Fruit fly (Drosophila melanogaster) whole organism, embryonic: ENCODE measurements around the gene CG17239.

ENCODE experiments used
- Ada2b ChIP-seq: fragments of 200-800 bp; sonication (Bioruptor generic); IDR thresholded peaks from 2 replicates; pipeline ENCODE4 v1.3.6; 2022; ENCODE audit warnings: missing biosample characterization, missing genetic modification characterization
- BEAF-32 ChIP-seq: fragments of 200-800 bp; sonication (Bioruptor generic); optimal IDR thresholded peaks from 3 replicates; lab custom pipeline; 2017; ENCODE audit warnings: missing biosample characterization, missing genetic modification characterization, mild to moderate bottlenecking, moderate library complexity, missing genetic modification reagents
- CG10979 ChIP-seq: fragments of 200-800 bp; sonication (Bioruptor generic); optimal IDR thresholded peaks from 2 replicates; lab custom pipeline; 2018; ENCODE audit warnings: missing biosample characterization, mild to moderate bottlenecking, missing genetic modification characterization, moderate library complexity
- CG11247 ChIP-seq: fragments of 200-800 bp; sonication (Bioruptor generic); IDR thresholded peaks from 2 replicates; pipeline ENCODE4 v1.3.6; 2022; ENCODE audit warnings: missing biosample characterization, missing genetic modification characterization
- CG12236 ChIP-seq: fragments of 200-800 bp; sonication (Bioruptor generic); optimal IDR thresholded peaks from 2 replicates; lab custom pipeline; 2016; ENCODE audit warnings: missing biosample characterization, missing genetic modification characterization
- CG12391 ChIP-seq: fragments of 200-800 bp; sonication (Bioruptor generic); optimal IDR thresholded peaks from 3 replicates; lab custom pipeline; 2018; ENCODE audit warnings: missing biosample characterization, mild to moderate bottlenecking, missing genetic modification characterization, moderate library complexity
- CG13287 ChIP-seq: fragments of 200-800 bp; sonication (Bioruptor generic); IDR thresholded peaks from 2 replicates; pipeline ENCODE4 v1.3.6; 2022; ENCODE audit warnings: missing biosample characterization, missing genetic modification characterization; ENCODE audit not compliant: partially characterized antibody
- CG17612 ChIP-seq: fragments of 200-800 bp; sonication (Bioruptor generic); IDR thresholded peaks from 2 replicates; pipeline ENCODE4 v1.3.6; 2022; ENCODE audit warnings: missing biosample characterization, missing genetic modification characterization
- CG2199 ChIP-seq: fragments of 200-800 bp; sonication (Bioruptor generic); IDR thresholded peaks from 3 replicates; pipeline ENCODE4 v1.3.6; 2022; ENCODE audit warnings: missing biosample characterization, missing genetic modification characterization
- CG2712 ChIP-seq: fragments of 200-800 bp; optimal IDR thresholded peaks from 3 replicates; lab custom pipeline; 2019; ENCODE audit warnings: missing biosample characterization, mild to moderate bottlenecking, missing genetic modification characterization, moderate library complexity
- CG31365 ChIP-seq: fragments of 200-800 bp; sonication (Bioruptor generic); optimal IDR thresholded peaks from 2 replicates; lab custom pipeline; 2018; ENCODE audit warnings: missing biosample characterization, mild to moderate bottlenecking, missing genetic modification characterization
- CG33213 ChIP-seq: fragments of 200-800 bp; sonication (Bioruptor generic); optimal IDR thresholded peaks from 3 replicates; lab custom pipeline; 2016; ENCODE audit warnings: missing biosample characterization, missing genetic modification characterization
- CG42726 ChIP-seq: fragments of 200-800 bp; sonication (Bioruptor generic); IDR thresholded peaks from 2 replicates; pipeline ENCODE4 v1.3.6; 2022; ENCODE audit warnings: missing biosample characterization, missing genetic modification characterization; ENCODE audit not compliant: partially characterized antibody
- CG4617 ChIP-seq: fragments of 200-800 bp; sonication (Bioruptor generic); optimal IDR thresholded peaks from 3 replicates; lab custom pipeline; 2016; ENCODE audit warnings: missing biosample characterization, missing genetic modification characterization, borderline replicate concordance
- CG7271 ChIP-seq: fragments of 200-800 bp; sonication (Bioruptor generic); optimal IDR thresholded peaks from 2 replicates; lab custom pipeline; 2018; ENCODE audit warnings: missing biosample characterization, mild to moderate bottlenecking, missing genetic modification characterization, moderate library complexity
- CG7357 ChIP-seq: fragments of 200-800 bp; sonication (Bioruptor generic); IDR thresholded peaks from 3 replicates; pipeline ENCODE4 v1.3.6; 2022; ENCODE audit warnings: missing biosample characterization, missing genetic modification characterization
- CG7372 ChIP-seq: fragments of 200-800 bp; sonication (Bioruptor generic); IDR thresholded peaks from 2 replicates; pipeline ENCODE4 v1.3.6; 2022; ENCODE audit warnings: missing biosample characterization, missing genetic modification characterization
- CG7987 ChIP-seq: fragments of 200-800 bp; sonication (Bioruptor generic); optimal IDR thresholded peaks from 2 replicates; lab custom pipeline; 2018; ENCODE audit warnings: missing biosample characterization, mild to moderate bottlenecking, missing genetic modification characterization, moderate library complexity
- CG8765 ChIP-seq: fragments of 200-800 bp; sonication (Bioruptor generic); IDR thresholded peaks from 2 replicates; pipeline ENCODE4 v1.3.6; 2022; ENCODE audit warnings: missing biosample characterization, missing genetic modification characterization
- CG9932 ChIP-seq: fragments of 200-800 bp; sonication (Bioruptor generic); IDR thresholded peaks from 2 replicates; pipeline ENCODE4 v1.3.6; 2022; ENCODE audit warnings: missing biosample characterization, missing genetic modification characterization
- D ChIP-seq, 2 experiments: fragments of 200-800 bp in 1 of 2; fragments of >200 bp in 1 of 2; sonication (Bioruptor generic) in 1 of 2; optimal IDR thresholded peaks; 2 replicates in 1 of 2; 3 replicates in 1 of 2; lab custom pipeline; 2017; ENCODE audit warnings: mild to moderate bottlenecking in 1 of 2, missing biosample characterization in 1 of 2, missing genetic modification characterization in 1 of 2, missing genetic modification reagents in 1 of 2
- Dip3 ChIP-seq: fragments of 200-800 bp; sonication (Bioruptor generic); optimal IDR thresholded peaks from 3 replicates; lab custom pipeline; 2016; ENCODE audit warnings: missing biosample characterization, missing genetic modification characterization
- Dref ChIP-seq: fragments of 200-800 bp; sonication (Bioruptor generic); IDR thresholded peaks from 2 replicates; pipeline ENCODE4 v1.3.6; 2022; ENCODE audit warnings: missing biosample characterization, missing genetic modification characterization
- HLH3B ChIP-seq: fragments of 200-800 bp; sonication (Bioruptor generic); IDR thresholded peaks from 2 replicates; pipeline ENCODE4 v1.3.6; 2022; ENCODE audit warnings: missing biosample characterization, missing genetic modification characterization
- HLHmδ ChIP-seq: fragments of 200-800 bp; sonication (Bioruptor generic); optimal IDR thresholded peaks from 2 replicates; lab custom pipeline; 2018; ENCODE audit warnings: missing biosample characterization, mild to moderate bottlenecking, missing genetic modification characterization, moderate library complexity
- MBD-R2 ChIP-seq: fragments of 200-800 bp; sonication (Bioruptor generic); IDR thresholded peaks from 2 replicates; pipeline ENCODE4 v1.3.6; 2022; ENCODE audit warnings: missing biosample characterization, missing genetic modification characterization
- MESR4 ChIP-seq: fragments of 200-800 bp; sonication (Bioruptor generic); optimal IDR thresholded peaks from 2 replicates; lab custom pipeline; 2018; ENCODE audit warnings: missing biosample characterization, mild to moderate bottlenecking, missing genetic modification characterization, moderate library complexity
- Optix ChIP-seq: fragments of 200-800 bp; sonication (Bioruptor generic); IDR thresholded peaks from 3 replicates; pipeline ENCODE4 v1.3.6; 2022; ENCODE audit warnings: missing biosample characterization, missing genetic modification characterization
- YL-1 ChIP-seq: fragments of 200-800 bp; sonication (Bioruptor generic); optimal IDR thresholded peaks from 3 replicates; lab custom pipeline; 2017; ENCODE audit warnings: missing biosample characterization, mild to moderate bottlenecking, missing genetic modification characterization
- amos ChIP-seq: fragments of 200-800 bp; sonication (Bioruptor generic); IDR thresholded peaks from 2 replicates; pipeline ENCODE4 v1.3.6; 2022; ENCODE audit warnings: missing biosample characterization, missing genetic modification characterization; ENCODE audit not compliant: partially characterized antibody
- ash1 ChIP-seq: fragments of 200-800 bp; sonication (Bioruptor generic); optimal IDR thresholded peaks from 2 replicates; lab custom pipeline; 2018; ENCODE audit warnings: missing biosample characterization, mild to moderate bottlenecking, missing genetic modification characterization
- bbx ChIP-seq: fragments of 200-800 bp; sonication (Bioruptor generic); IDR thresholded peaks from 2 replicates; pipeline ENCODE4 v1.3.6; 2022; ENCODE audit warnings: missing biosample characterization, missing genetic modification characterization; ENCODE audit not compliant: partially characterized antibody
- btn ChIP-seq: fragments of 200-800 bp; sonication (Bioruptor generic); optimal IDR thresholded peaks from 2 replicates; lab custom pipeline; 2016; ENCODE audit warnings: missing biosample characterization, missing genetic modification characterization
- ci ChIP-seq: fragments of 200-800 bp; sonication (Bioruptor generic); IDR thresholded peaks from 3 replicates; pipeline ENCODE4 v1.3.6; 2022; ENCODE audit warnings: missing biosample characterization, missing genetic modification characterization
- gcm ChIP-seq: fragments of 200-800 bp; sonication (Bioruptor generic); optimal IDR thresholded peaks from 2 replicates; lab custom pipeline; 2019; ENCODE audit warnings: missing biosample characterization, mild to moderate bottlenecking, missing genetic modification characterization, moderate library complexity
- gfzf ChIP-seq: fragments of 200-800 bp; sonication (Bioruptor generic); optimal IDR thresholded peaks from 2 replicates; lab custom pipeline; 2016; ENCODE audit warnings: missing biosample characterization, mild to moderate bottlenecking, missing genetic modification characterization, moderate library complexity
- gro ChIP-seq: fragments of 200-800 bp; sonication (Bioruptor generic); optimal IDR thresholded peaks from 2 replicates; lab custom pipeline; 2016; ENCODE audit warnings: missing biosample characterization, missing genetic modification characterization
- hbn ChIP-seq: fragments of 200-800 bp; sonication (Bioruptor generic); IDR thresholded peaks from 2 replicates; pipeline ENCODE4 v1.3.6; 2022; ENCODE audit warnings: missing biosample characterization, missing genetic modification characterization; ENCODE audit not compliant: partially characterized antibody
- inv ChIP-seq: fragments of 200-800 bp; sonication (Bioruptor generic); IDR thresholded peaks from 2 replicates; pipeline ENCODE4 v1.3.6; 2022; ENCODE audit warnings: missing biosample characterization, missing genetic modification characterization; ENCODE audit not compliant: partially characterized antibody
- nmo ChIP-seq: fragments of 200-800 bp; sonication (Bioruptor generic); optimal IDR thresholded peaks from 2 replicates; lab custom pipeline; 2018; ENCODE audit warnings: missing biosample characterization, mild to moderate bottlenecking, missing genetic modification characterization, moderate library complexity
- nom ChIP-seq: fragments of 200-800 bp; sonication (Bioruptor generic); optimal IDR thresholded peaks from 2 replicates; lab custom pipeline; 2017; ENCODE audit warnings: missing biosample characterization, missing genetic modification characterization, mild to moderate bottlenecking, moderate library complexity, missing genetic modification reagents
- onecut ChIP-seq: fragments of 200-800 bp; sonication (Bioruptor generic); IDR thresholded peaks from 2 replicates; pipeline ENCODE4 v1.3.6; 2022; ENCODE audit warnings: missing biosample characterization, missing genetic modification characterization
- pnt ChIP-seq: fragments of 200-800 bp; sonication (Bioruptor generic); optimal IDR thresholded peaks from 3 replicates; lab custom pipeline; 2016; ENCODE audit warnings: missing biosample characterization, missing genetic modification characterization
- prd ChIP-seq, 3 experiments: fragments of >200 bp in 2 of 3; fragments of 200-800 bp in 1 of 3; sonication (Bioruptor generic) in 1 of 3; optimal IDR thresholded peaks in 2 of 3; IDR thresholded peaks in 1 of 3; 2 replicates in 2 of 3; 3 replicates in 1 of 3; pipeline versions ENCODE4 v1.3.6 to Lab custom; 2017 to 2022; ENCODE audit warnings: missing biosample characterization in 1 of 3, missing genetic modification characterization in 1 of 3
- slp2 ChIP-seq: fragments of 200-800 bp; sonication (Bioruptor generic); optimal IDR thresholded peaks from 2 replicates; lab custom pipeline; 2016; ENCODE audit warnings: missing biosample characterization, missing genetic modification characterization
- toy ChIP-seq: fragments of 200-800 bp; sonication (Bioruptor generic); IDR thresholded peaks from 2 replicates; pipeline ENCODE4 v1.3.6; 2022; ENCODE audit warnings: missing biosample characterization, missing genetic modification characterization
- twi ChIP-seq: fragments of 200-800 bp; optimal IDR thresholded peaks from 2 replicates; lab custom pipeline; 2019; ENCODE audit warnings: missing biosample characterization, mild to moderate bottlenecking, missing genetic modification characterization, moderate library complexity
- zen2 ChIP-seq: fragments of 200-800 bp; sonication (Bioruptor generic); IDR thresholded peaks from 3 replicates; pipeline ENCODE4 v1.3.6; 2022; ENCODE audit warnings: missing biosample characterization, missing genetic modification characterization; ENCODE audit not compliant: partially characterized antibody
- zfh2 ChIP-seq: fragments of 200-800 bp; sonication (Bioruptor generic); optimal IDR thresholded peaks from 2 replicates; lab custom pipeline; 2016; ENCODE audit warnings: missing biosample characterization, missing genetic modification characterization

CG17239 gene

dm6 chr2L:2236722-2237121 is 15.4 kb downstream of the CG17239 start, which contains the start of gene Sec24CD (continued):
- peak; percentile 57 for TF ChIP-seq CG4617 (GFP tag; lab: Kevin White, UChicago)
- TF ChIP-seq ash1 (GFP tag; lab: Kevin White, UChicago) = no peak
- no peak for TF ChIP-seq CG9932 (GFP tag; lab: Robert Waterston, UW)
- no peak for TF ChIP-seq Dip3
- no peak for TF ChIP-seq Optix
- no peak for TF ChIP-seq Ada2b (GFP tag; lab: Robert Waterston, UW)
- TF ChIP-seq nmo (GFP tag; lab: Kevin White, UChicago) = peak; percentile 22
- TF ChIP-seq slp2 (GFP tag; lab: Kevin White, UChicago) = no peak
- no peak for TF ChIP-seq CG7357
- no peak for TF ChIP-seq CG12236 (GFP tag; lab: Kevin White, UChicago)
- no peak for TF ChIP-seq CG7987 (GFP tag; lab: Kevin White, UChicago)
- peak; percentile 20 for TF ChIP-seq CG10979 (tag; lab: Kevin White, UChicago)
- TF ChIP-seq BEAF-32 = peak; percentile 61
- peak; percentile 97 for TF ChIP-seq CG13287 (GFP tag; lab: Robert Waterston, UW)
- peak; percentile 84 for TF ChIP-seq MESR4 (GFP tag; lab: Kevin White, UChicago)
- peak; percentile 0 for TF ChIP-seq CG33213 (GFP tag; lab: Kevin White, UChicago)
- peak; percentile 4 for TF ChIP-seq gfzf (GFP tag; lab: Kevin White, UChicago)
- TF ChIP-seq HLHmδ = peak; percentile 56
- peak; percentile 73 for TF ChIP-seq nom (GFP tag; lab: Kevin White, UChicago)
- TF ChIP-seq onecut = peak; percentile 77
- TF ChIP-seq D (optimal IDR thresholded peaks at IDR 0.05; lab: Kevin White, UChicago) = no peak
- TF ChIP-seq D (GFP tag; optimal IDR thresholded peaks at IDR 0.05; lab: Kevin White, UChicago) = no peak
- TF ChIP-seq inv (GFP tag; lab: Robert Waterston, UW) = peak; percentile 66
- no peak for TF ChIP-seq CG8765
- no peak for TF ChIP-seq gro (GFP tag; lab: Kevin White, UChicago)
- peak; percentile 98 for TF ChIP-seq bbx (GFP tag; lab: Robert Waterston, UW)
- no peak for TF ChIP-seq CG7271 (tag; lab: Kevin White, UChicago)
- TF ChIP-seq btn (GFP tag; lab: Kevin White, UChicago) = no peak
- TF ChIP-seq CG2712 (tag; lab: Kevin White, UChicago) = no peak
- TF ChIP-seq hbn (GFP tag; lab: Robert Waterston, UW) = peak; percentile 76
- TF ChIP-seq zfh2 = no peak
- peak; percentile 57; the same call in 1 of the 2 replicates for TF ChIP-seq CG42726 (GFP tag; lab: Robert Waterston, UW)
- TF ChIP-seq twi (tag; lab: Kevin White, UChicago) = no peak
- TF ChIP-seq gcm (GFP tag; lab: Kevin White, UChicago) = no peak
- TF ChIP-seq CG11247 = no peak
- TF ChIP-seq toy (GFP tag; lab: Robert Waterston, UW) = no peak
- TF ChIP-seq ci = peak; percentile 60; the same call in 1 of the 3 replicates
- no peak for TF ChIP-seq prd (optimal IDR thresholded peaks at IDR 0.05; lab: Kevin White, UChicago)
- no peak for TF ChIP-seq prd (GFP tag; IDR thresholded peaks at IDR 0.05; lab: Robert Waterston, UW)
- no peak for TF ChIP-seq HLH3B
- TF ChIP-seq MBD-R2 (GFP tag; lab: Robert Waterston, UW) = peak; percentile 76
- no peak for TF ChIP-seq CG31365 (tag; lab: Kevin White, UChicago)
- TF ChIP-seq YL-1 (GFP tag; lab: Kevin White, UChicago) = peak; percentile 91
- TF ChIP-seq pnt (GFP tag; lab: Kevin White, UChicago) = no peak
- TF ChIP-seq CG2199 (GFP tag; lab: Robert Waterston, UW) = no peak
- TF ChIP-seq CG7372 (GFP tag; lab: Robert Waterston, UW) = no peak
- peak; percentile 97 for TF ChIP-seq Dref (GFP tag; lab: Robert Waterston, UW)
- TF ChIP-seq CG12391 = peak; percentile 52
- peak; percentile 96 for TF ChIP-seq zen2 (GFP tag; lab: Robert Waterston, UW)
- no peak for TF ChIP-seq CG17612
- TF ChIP-seq amos (GFP tag; lab: Robert Waterston, UW) = peak; percentile 84; the same call in 1 of the 2 replicates
